Worm (Caenorhabditis elegans) whole organism, mixed stage, embryonic: Measurements from ENCODE around the gene F13A7.1.

Experiments
- M03D4.4 ChIP-seq: sonication (generic microtip); optimal IDR thresholded peaks from 2 replicates; lab custom pipeline; 2017; ENCODE audit warnings: mild to moderate bottlenecking, missing genetic modification characterization, missing compliant biosample characterization
- bed-3 ChIP-seq: fragments of 200-800 bp; sonication (Bioruptor generic); optimal IDR thresholded peaks from 3 replicates; lab custom pipeline; 2018; ENCODE audit warnings: mild to moderate bottlenecking, missing genetic modification characterization, moderate library complexity, missing compliant biosample characterization
- blmp-1 ChIP-seq: fragments of 150-350 bp; optimal IDR thresholded peaks from 2 replicates; lab custom pipeline; 2014; ENCODE audit warnings: missing biosample characterization, missing genetic modification characterization
- ceh-39 ChIP-seq: fragments of 150-350 bp; optimal IDR thresholded peaks from 2 replicates; lab custom pipeline; 2014; ENCODE audit warnings: missing biosample characterization, missing genetic modification characterization
- ceh-43 ChIP-seq: fragments of 200-800 bp; sonication (Bioruptor generic); optimal IDR thresholded peaks from 2 replicates; lab custom pipeline; 2018; ENCODE audit warnings: mild to moderate bottlenecking, missing genetic modification characterization, moderate library complexity, missing compliant biosample characterization
- ceh-83 ChIP-seq: fragments of 200-800 bp; sonication (Bioruptor generic); optimal IDR thresholded peaks from 2 replicates; lab custom pipeline; 2018; ENCODE audit warnings: mild to moderate bottlenecking, missing genetic modification characterization, missing compliant biosample characterization
- ces-1 ChIP-seq: fragments of 150-350 bp; optimal IDR thresholded peaks from 2 replicates; lab custom pipeline; 2014; ENCODE audit warnings: missing biosample characterization, missing genetic modification reagents, missing genetic modification characterization
- cnd-1 ChIP-seq: fragments of 200-800 bp; sonication (Bioruptor generic); optimal IDR thresholded peaks from 2 replicates; lab custom pipeline; 2018; ENCODE audit warnings: mild to moderate bottlenecking, missing genetic modification characterization, missing compliant biosample characterization
- drap-1 ChIP-seq: fragments of 200-800 bp; sonication (Bioruptor generic); optimal IDR thresholded peaks from 3 replicates; lab custom pipeline; 2018; ENCODE audit warnings: mild to moderate bottlenecking, missing genetic modification characterization, missing compliant biosample characterization
- elt-1 ChIP-seq: sonication (generic microtip); optimal IDR thresholded peaks from 2 replicates; lab custom pipeline; 2017; ENCODE audit warnings: missing genetic modification characterization, mild to moderate bottlenecking, missing compliant biosample characterization, antibody characterized with exemption, moderate library complexity, borderline replicate concordance; ENCODE audit not compliant: insufficient read depth
- elt-3 ChIP-seq: fragments of 150-350 bp; optimal IDR thresholded peaks from 2 replicates; lab custom pipeline; 2014; ENCODE audit warnings: missing biosample characterization, missing genetic modification characterization
- ham-2 ChIP-seq: fragments of 200-800 bp; sonication (Bioruptor generic); optimal IDR thresholded peaks from 2 replicates; lab custom pipeline; 2018; ENCODE audit warnings: mild to moderate bottlenecking, missing genetic modification characterization, missing compliant biosample characterization
- hlh-1 ChIP-seq: fragments of 150-350 bp; optimal IDR thresholded peaks from 2 replicates; lab custom pipeline; 2014; ENCODE audit warnings: missing biosample characterization, missing genetic modification reagents, missing genetic modification characterization
- lin-13 ChIP-seq: fragments of 150-350 bp; optimal IDR thresholded peaks from 2 replicates; lab custom pipeline; 2014; ENCODE audit warnings: missing biosample characterization, missing genetic modification characterization
- lin-32 ChIP-seq: fragments of 200-800 bp; sonication (Bioruptor generic); optimal IDR thresholded peaks from 2 replicates; lab custom pipeline; 2018; ENCODE audit warnings: mild to moderate bottlenecking, missing genetic modification characterization, missing compliant biosample characterization
- lsy-2 ChIP-seq: fragments of 150-350 bp; optimal IDR thresholded peaks from 2 replicates; lab custom pipeline; 2014; ENCODE audit warnings: missing biosample characterization, missing genetic modification characterization
- mab-5 ChIP-seq: fragments of 150-350 bp; optimal IDR thresholded peaks from 2 replicates; lab custom pipeline; 2014; ENCODE audit warnings: missing biosample characterization, missing genetic modification characterization
- mls-2 ChIP-seq: sonication (generic microtip); optimal IDR thresholded peaks from 2 replicates; lab custom pipeline; 2016; ENCODE audit warnings: mild to moderate bottlenecking, missing genetic modification characterization, moderate library complexity, missing compliant biosample characterization
- nhr-12 ChIP-seq: fragments of 150-350 bp; optimal IDR thresholded peaks from 2 replicates; lab custom pipeline; 2014; ENCODE audit warnings: missing biosample characterization, missing genetic modification characterization
- nhr-2 ChIP-seq: fragments of 150-350 bp; optimal IDR thresholded peaks from 2 replicates; lab custom pipeline; 2014; ENCODE audit warnings: missing biosample characterization, missing genetic modification characterization
- nhr-237 ChIP-seq: fragments of 150-350 bp; optimal IDR thresholded peaks from 2 replicates; lab custom pipeline; 2014; ENCODE audit warnings: missing biosample characterization, missing genetic modification characterization
- nhr-28 ChIP-seq: fragments of 150-350 bp; optimal IDR thresholded peaks from 2 replicates; lab custom pipeline; 2014; ENCODE audit warnings: missing biosample characterization, missing genetic modification characterization
- nhr-76 ChIP-seq: sonication (generic microtip); optimal IDR thresholded peaks from 2 replicates; lab custom pipeline; 2017; ENCODE audit warnings: missing biosample characterization, missing genetic modification characterization
- pha-4 ChIP-seq: fragments of 150-350 bp; optimal IDR thresholded peaks from 2 replicates; lab custom pipeline; 2018; ENCODE audit warnings: missing biosample characterization, missing genetic modification reagents, missing genetic modification characterization
- sem-2 ChIP-seq: fragments of 200-800 bp; sonication (Bioruptor generic); optimal IDR thresholded peaks from 2 replicates; lab custom pipeline; 2018; ENCODE audit warnings: mild to moderate bottlenecking, missing genetic modification characterization, missing compliant biosample characterization
- snpc-4 ChIP-seq: fragments of 150-350 bp; optimal IDR thresholded peaks from 2 replicates; lab custom pipeline; 2014; ENCODE audit warnings: missing biosample characterization, missing genetic modification characterization
- sptf-1 ChIP-seq: sonication (generic microtip); optimal IDR thresholded peaks from 2 replicates; lab custom pipeline; 2017; ENCODE audit warnings: mild to moderate bottlenecking, missing genetic modification characterization, moderate library complexity, missing compliant biosample characterization
- tbx-8 ChIP-seq: fragments of 200-800 bp; sonication (Bioruptor generic); optimal IDR thresholded peaks from 2 replicates; lab custom pipeline; 2018; ENCODE audit warnings: mild to moderate bottlenecking, missing genetic modification characterization, moderate library complexity, missing compliant biosample characterization
- unc-120 ChIP-seq: sonication (generic microtip); optimal IDR thresholded peaks from 2 replicates; lab custom pipeline; 2017; ENCODE audit warnings: missing genetic modification characterization, missing compliant biosample characterization; ENCODE audit not compliant: poor library complexity, severe bottlenecking
- unc-62 ChIP-seq: fragments of 150-350 bp; optimal IDR thresholded peaks from 2 replicates; lab custom pipeline; 2014; ENCODE audit warnings: missing biosample characterization, missing genetic modification reagents, missing genetic modification characterization
- ztf-11 ChIP-seq: fragments of 150-350 bp; optimal IDR thresholded peaks from 2 replicates; lab custom pipeline; 2014; ENCODE audit warnings: missing biosample characterization, missing genetic modification characterization

The F13A7.1 gene

DNA sequence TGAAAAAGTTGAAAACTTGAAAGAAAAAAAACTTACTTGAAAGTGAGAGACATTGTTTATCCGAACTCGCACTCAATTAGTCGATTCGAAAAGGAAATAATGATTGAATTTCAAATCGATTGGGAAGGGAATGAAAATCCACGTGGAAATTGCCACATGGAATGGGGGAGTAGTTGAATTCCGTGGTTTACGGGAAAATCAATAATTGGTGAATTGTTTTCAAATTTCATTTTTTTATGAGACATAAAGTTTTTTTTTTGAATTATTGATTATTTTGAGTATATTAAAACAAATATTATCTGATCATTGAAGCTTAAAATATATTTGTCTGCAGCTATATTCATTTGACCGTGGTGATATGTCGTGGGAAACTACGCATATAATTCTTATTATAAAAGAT lies at the start of gene F13A7.1:
Gene F13A7.1 (minus strand): TSS at position 101 of the 400 bp plus-strand sequence.
- no peak for TF ChIP-seq pha-4 (tag; lab: Kevin White, UChicago)
- no peak for TF ChIP-seq elt-3 (tag; lab: Kevin White, UChicago)
- no peak for TF ChIP-seq ztf-11
- no peak for TF ChIP-seq ham-2
- TF ChIP-seq sem-2 (GFP tag; lab: Kevin White, UChicago) = no peak
- TF ChIP-seq ceh-43 (GFP tag; lab: Kevin White, UChicago) = no peak
- TF ChIP-seq bed-3 (GFP tag; lab: Kevin White, UChicago) = no peak
- no peak for TF ChIP-seq lin-32
- TF ChIP-seq lin-13 (tag; lab: Kevin White, UChicago) = no peak
- no peak for TF ChIP-seq sptf-1 (tag; lab: Kevin White, UChicago)
- TF ChIP-seq ceh-83 (GFP tag; lab: Kevin White, UChicago) = no peak

DNA sequence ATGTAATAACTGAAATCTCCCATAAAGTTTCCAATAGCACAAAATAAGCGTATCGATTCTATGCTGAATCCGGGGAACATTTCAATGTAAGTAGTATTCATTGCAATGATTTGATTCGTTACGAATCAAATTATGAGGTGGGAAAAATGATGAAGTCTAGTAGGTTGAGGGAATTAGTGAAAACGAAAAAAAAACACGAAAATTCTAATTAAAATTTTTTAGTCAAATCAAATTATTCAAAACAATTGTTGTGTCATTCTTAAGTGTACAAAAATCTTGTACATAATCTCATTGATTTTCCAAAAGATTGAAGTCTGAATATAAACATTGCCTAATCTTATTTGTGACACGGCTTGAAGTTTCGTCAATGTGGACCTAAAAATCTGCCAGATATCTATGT lies 46.7 kb upstream of the F13A7.1 start, which contains the start of gene srw-29:
Gene srw-29 (minus strand): TSS at position 101 of the 400 bp plus-strand sequence.
- TF ChIP-seq pha-4 (tag; lab: Kevin White, UChicago) = no peak
- TF ChIP-seq unc-62 = no peak
- no peak for TF ChIP-seq ceh-39
- TF ChIP-seq ztf-11 = no peak
- no peak for TF ChIP-seq ham-2
- TF ChIP-seq ceh-83 (GFP tag; lab: Kevin White, UChicago) = no peak
- TF ChIP-seq cnd-1 (tag; lab: Kevin White, UChicago) = no peak
- no peak for TF ChIP-seq lin-32
- no peak for TF ChIP-seq nhr-28 (tag; lab: Kevin White, UChicago)
- TF ChIP-seq ces-1 (GFP tag; lab: Kevin White, UChicago) = no peak
- no peak for TF ChIP-seq mls-2 (tag; lab: Kevin White, UChicago)
- no peak for TF ChIP-seq unc-120
- TF ChIP-seq sptf-1 (tag; lab: Kevin White, UChicago) = no peak
- no peak for TF ChIP-seq blmp-1 (tag; lab: Kevin White, UChicago)
- no peak for TF ChIP-seq sem-2 (GFP tag; lab: Kevin White, UChicago)
- TF ChIP-seq hlh-1 (tag; lab: Kevin White, UChicago) = no peak

DNA sequence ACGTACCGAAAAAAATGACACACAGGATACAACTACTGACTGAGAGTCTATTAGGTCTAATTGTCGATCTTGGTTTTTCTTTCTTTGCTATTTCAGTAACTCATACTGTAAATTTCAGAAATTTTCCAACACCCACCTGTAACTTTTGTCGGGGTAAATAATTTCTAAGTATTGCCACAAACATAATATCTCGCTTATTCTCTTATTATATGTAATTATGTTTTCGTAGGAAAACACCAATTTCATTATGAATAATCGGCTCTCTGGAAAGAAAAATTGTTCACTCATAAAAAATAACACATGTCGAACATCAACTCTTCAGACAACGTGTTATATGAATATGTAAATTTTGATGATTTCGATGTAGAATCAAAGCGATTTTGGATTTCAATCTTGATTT lies 42.9 kb upstream of the F13A7.1 start, which contains the start of gene srw-48:
Gene srw-48 (plus strand): TSS at position 301 of the 400 bp plus-strand sequence.
- no peak for TF ChIP-seq ceh-43 (GFP tag; lab: Kevin White, UChicago)
- TF ChIP-seq sptf-1 (tag; lab: Kevin White, UChicago) = no peak
- TF ChIP-seq cnd-1 (tag; lab: Kevin White, UChicago) = no peak
- TF ChIP-seq ces-1 (GFP tag; lab: Kevin White, UChicago) = no peak
- no peak for TF ChIP-seq ceh-39
- no peak for TF ChIP-seq drap-1 (GFP tag; lab: Kevin White, UChicago)
- TF ChIP-seq nhr-2 (tag; lab: Kevin White, UChicago) = no peak
- TF ChIP-seq tbx-8 (GFP tag; lab: Kevin White, UChicago) = no peak
- TF ChIP-seq nhr-237 (tag; lab: Kevin White, UChicago) = no peak
- no peak for TF ChIP-seq blmp-1 (tag; lab: Kevin White, UChicago)
- no peak for TF ChIP-seq snpc-4
- no peak for TF ChIP-seq hlh-1 (tag; lab: Kevin White, UChicago)
- no peak for TF ChIP-seq nhr-76 (tag; lab: Kevin White, UChicago)
- no peak for TF ChIP-seq ztf-11
- no peak for TF ChIP-seq unc-120
- no peak for TF ChIP-seq nhr-12 (tag; lab: Kevin White, UChicago)
- no peak for TF ChIP-seq pha-4 (tag; lab: Kevin White, UChicago)
- TF ChIP-seq unc-62 = no peak
- TF ChIP-seq M03D4.4 (tag; lab: Kevin White, UChicago) = no peak

ce11 chrV:16419769-16420168 lies 42.0 kb upstream of the F13A7.1 start, which contains the start of gene F26D2.16:
F26D2.16 (minus strand) TSS chrV:16419869.
- TF ChIP-seq ham-2 (no peak), hlh-1 (tag; lab: Kevin White, UChicago) (no peak), bed-3 (GFP tag; lab: Kevin White, UChicago) (no peak)

DNA sequence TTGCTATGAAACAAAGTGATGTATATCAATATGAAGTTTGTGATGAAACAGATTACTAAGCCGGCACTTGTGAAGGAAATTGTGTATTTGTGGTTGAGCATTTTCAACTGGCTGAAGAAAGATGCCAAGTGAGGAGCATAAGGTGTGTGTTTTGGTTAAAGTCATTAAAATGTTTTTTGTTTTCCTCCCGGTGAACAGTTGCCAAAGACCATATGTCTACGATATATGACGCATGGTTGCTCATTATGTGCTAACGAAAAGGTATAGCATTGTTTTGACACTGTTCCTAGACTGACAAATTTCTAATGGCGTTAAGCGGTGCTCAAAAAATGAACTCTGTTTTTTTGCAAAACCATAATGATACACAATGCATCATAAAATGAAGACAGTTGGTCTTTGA lies 39.3 kb upstream of the F13A7.1 start, which contains the start of gene str-55:
Gene str-55 (minus strand): TSS at position 101 of the 400 bp plus-strand sequence.
- TF ChIP-seq hlh-1 (tag; lab: Kevin White, UChicago) (no peak), snpc-4 (no peak), drap-1 (GFP tag; lab: Kevin White, UChicago) (no peak), ceh-83 (GFP tag; lab: Kevin White, UChicago) (no peak), bed-3 (GFP tag; lab: Kevin White, UChicago) (no peak), elt-1 (no peak), mls-2 (tag; lab: Kevin White, UChicago) (no peak), lsy-2 (no peak), ham-2 (no peak), mab-5 (tag; lab: Kevin White, UChicago) (no peak), lin-13 (tag; lab: Kevin White, UChicago) (no peak), elt-3 (tag; lab: Kevin White, UChicago) (no peak), nhr-2 (tag; lab: Kevin White, UChicago) (no peak), nhr-28 (tag; lab: Kevin White, UChicago) (no peak), M03D4.4 (tag; lab: Kevin White, UChicago) (no peak), sem-2 (GFP tag; lab: Kevin White, UChicago) (no peak), ztf-11 (no peak)
